Worm (Caenorhabditis elegans) whole organism, L4 larva: ENCODE measurements around the gene Y57G11B.2.

Experiments used
- D1046.2 ChIP-seq: fragments of 200-800 bp; sonication (Bioruptor generic); IDR thresholded peaks from 2 replicates; pipeline ENCODE4 v1.3.6; 2022; ENCODE audit warnings: missing genetic modification characterization, missing compliant biosample characterization
- F26F4.8 ChIP-seq: fragments of 200-800 bp; sonication (Bioruptor generic); conservative IDR thresholded peaks from 2 replicates; pipeline ENCODE4 v1.3.6; 2022; ENCODE audit warnings: missing genetic modification characterization, missing compliant biosample characterization
- F37D6.2 ChIP-seq: sonication (generic microtip); optimal IDR thresholded peaks from 2 replicates; lab custom pipeline; 2016; ENCODE audit warnings: mild to moderate bottlenecking, missing genetic modification characterization, missing compliant biosample characterization
- R02D3.7 ChIP-seq: fragments of 150-350 bp; sonication (generic microtip); optimal IDR thresholded peaks from 3 replicates; lab custom pipeline; 2014; ENCODE audit warnings: missing biosample characterization, missing genetic modification characterization
- Y48G9A.11 ChIP-seq: fragments of 200-800 bp; sonication (Bioruptor generic); IDR thresholded peaks from 2 replicates; pipeline ENCODE4 v1.3.6; 2022; ENCODE audit warnings: missing genetic modification reagents, missing genetic modification characterization, missing compliant biosample characterization
- aha-1 ChIP-seq: fragments of 150-350 bp; peaks from one replicate; lab custom pipeline; 2014; ENCODE audit warnings: missing biosample characterization, missing genetic modification characterization
- ama-1 ChIP-seq: fragments of 150-350 bp; optimal IDR thresholded peaks from 2 replicates; lab custom pipeline; 2014; ENCODE audit warnings: inconsistent platforms, mixed read lengths
- ceh-28 ChIP-seq: fragments of 150-350 bp; optimal IDR thresholded peaks from 2 replicates; lab custom pipeline; 2014; ENCODE audit warnings: missing biosample characterization, missing genetic modification reagents, missing genetic modification characterization
- ceh-62 ChIP-seq: sonication (generic microtip); optimal IDR thresholded peaks from 2 replicates; lab custom pipeline; 2017; ENCODE audit warnings: missing biosample characterization, missing genetic modification characterization
- ces-1 ChIP-seq: fragments of 150-350 bp; sonication (generic microtip); optimal IDR thresholded peaks from 4 replicates; lab custom pipeline; 2014; ENCODE audit warnings: missing biosample characterization, missing genetic modification reagents, missing genetic modification characterization
- daf-16 ChIP-seq, 3 experiments: sonication (generic microtip); optimal IDR thresholded peaks; 2 replicates each; lab custom pipeline; 2016 to 2017; ENCODE audit warnings: missing genetic modification characterization in 3 of 3, missing genetic modification reagents in 3 of 3, mild to moderate bottlenecking in 2 of 3, missing compliant biosample characterization in 2 of 3, missing biosample characterization in 1 of 3, moderate library complexity in 1 of 3
- dmd-6 ChIP-seq: fragments of 200-800 bp; sonication (Bioruptor generic); IDR thresholded peaks from 2 replicates; pipeline ENCODE4 v1.3.6; 2022; ENCODE audit warnings: missing genetic modification reagents, missing genetic modification characterization, missing compliant biosample characterization
- dpl-1 ChIP-seq: fragments of 150-350 bp; optimal IDR thresholded peaks from 2 replicates; lab custom pipeline; 2014; ENCODE audit warnings: missing biosample characterization, missing genetic modification reagents, missing genetic modification characterization
- dve-1 ChIP-seq: sonication (generic microtip); optimal IDR thresholded peaks from 2 replicates; lab custom pipeline; 2017; ENCODE audit warnings: antibody characterized with exemption, mild to moderate bottlenecking, missing genetic modification characterization, missing compliant biosample characterization; ENCODE audit not compliant: insufficient read depth
- gei-8 ChIP-seq: fragments of 200-800 bp; sonication (Bioruptor generic); optimal IDR thresholded peaks from 2 replicates; lab custom pipeline; 2018; ENCODE audit warnings: mild to moderate bottlenecking, missing genetic modification characterization, missing compliant biosample characterization
- hif-1 ChIP-seq, 2 experiments: sonication (generic microtip); optimal IDR thresholded peaks; 2 replicates each; lab custom pipeline; 2016 to 2017; ENCODE audit warnings: missing compliant biosample characterization in 2 of 2, missing genetic modification characterization in 2 of 2, missing genetic modification reagents in 2 of 2, missing genotype in 2 of 2, mild to moderate bottlenecking in 1 of 2
- hlh-11 ChIP-seq: fragments of 200-800 bp; sonication (Bioruptor generic); optimal IDR thresholded peaks from 2 replicates; lab custom pipeline; 2018; ENCODE audit warnings: mild to moderate bottlenecking, missing genetic modification characterization, missing compliant biosample characterization
- hlh-30 ChIP-seq: sonication (generic microtip); optimal IDR thresholded peaks from 2 replicates; lab custom pipeline; 2017; ENCODE audit warnings: antibody characterized with exemption, mild to moderate bottlenecking, missing genetic modification characterization, missing compliant biosample characterization; ENCODE audit not compliant: insufficient read depth
- lin-29 ChIP-seq: fragments of 200-800 bp; sonication (Bioruptor generic); IDR thresholded peaks from 2 replicates; pipeline ENCODE4 v1.3.6; 2022; ENCODE audit warnings: missing genetic modification reagents, missing genetic modification characterization, missing compliant biosample characterization
- lsy-2 ChIP-seq, 2 experiments: fragments of 150-350 bp in 1 of 2; sonication (generic microtip) in 1 of 2; optimal IDR thresholded peaks; 2 replicates each; lab custom pipeline; 2014 to 2017; ENCODE audit warnings: missing biosample characterization in 2 of 2, missing genetic modification characterization in 2 of 2
- madf-5 ChIP-seq, 2 experiments: fragments of 200-800 bp; sonication (Bioruptor generic); IDR thresholded peaks; 2 replicates each; pipeline ENCODE4 v1.3.6; 2022; ENCODE audit warnings: missing compliant biosample characterization in 2 of 2, missing genetic modification characterization in 2 of 2
- mdl-1 ChIP-seq, 2 experiments: fragments of 150-350 bp in 1 of 2; sonication (generic microtip) in 1 of 2; optimal IDR thresholded peaks; 2 replicates each; lab custom pipeline; 2014 to 2017; ENCODE audit warnings: missing biosample characterization in 2 of 2, missing genetic modification characterization in 2 of 2
- mdt-29 ChIP-seq: fragments of 200-800 bp; sonication (Bioruptor generic); IDR thresholded peaks from 2 replicates; pipeline ENCODE4 v1.3.6; 2022; ENCODE audit warnings: missing genetic modification reagents, missing genetic modification characterization, missing compliant biosample characterization
- mep-1 ChIP-seq: fragments of 150-350 bp; sonication (generic microtip); optimal IDR thresholded peaks from 3 replicates; lab custom pipeline; 2014; ENCODE audit warnings: missing biosample characterization, missing genetic modification characterization
- mes-2 ChIP-seq: sonication (generic microtip); optimal IDR thresholded peaks from 2 replicates; lab custom pipeline; 2016; ENCODE audit warnings: missing genotype, mild to moderate bottlenecking, missing genetic modification characterization, missing compliant biosample characterization; ENCODE audit not compliant: poor library complexity, severe bottlenecking
- nhr-11 ChIP-seq: fragments of 150-350 bp; optimal IDR thresholded peaks from 2 replicates; lab custom pipeline; 2014; ENCODE audit warnings: missing biosample characterization, missing genetic modification characterization
- nhr-237 ChIP-seq: sonication (generic microtip); optimal IDR thresholded peaks from 2 replicates; lab custom pipeline; 2017; ENCODE audit warnings: missing biosample characterization, missing genetic modification characterization
- nhr-28 ChIP-seq: fragments of 150-350 bp; optimal IDR thresholded peaks from 2 replicates; lab custom pipeline; 2014; ENCODE audit warnings: missing biosample characterization, missing genetic modification characterization
- nhr-77 ChIP-seq: fragments of 150-350 bp; optimal IDR thresholded peaks from 2 replicates; lab custom pipeline; 2014; ENCODE audit warnings: missing biosample characterization, missing genetic modification characterization
- pha-4 ChIP-seq, 2 experiments: fragments of 150-350 bp in 1 of 2; fragments of 200-800 bp in 1 of 2; sonication (Bioruptor generic) in 1 of 2; IDR thresholded peaks in 1 of 2; optimal IDR thresholded peaks in 1 of 2; 2 replicates each; pipeline versions ENCODE4 v1.3.6 to Lab custom; 2014 to 2022; ENCODE audit warnings: missing genetic modification characterization in 2 of 2, missing genetic modification reagents in 2 of 2, missing biosample characterization in 1 of 2, missing compliant biosample characterization in 1 of 2
- rbr-2 ChIP-seq: sonication (generic microtip); optimal IDR thresholded peaks from 2 replicates; lab custom pipeline; 2016; ENCODE audit warnings: missing genotype, missing genetic modification characterization, missing compliant biosample characterization
- snpc-1.2 ChIP-seq: fragments of 200-800 bp; sonication (Bioruptor generic); IDR thresholded peaks from 2 replicates; pipeline ENCODE4 v1.3.6; 2022; ENCODE audit warnings: missing genetic modification reagents, missing genetic modification characterization, missing compliant biosample characterization
- spr-1 ChIP-seq: sonication (generic microtip); optimal IDR thresholded peaks from 2 replicates; lab custom pipeline; 2016; ENCODE audit warnings: mild to moderate bottlenecking, missing genetic modification characterization, missing compliant biosample characterization
- tag-97 ChIP-seq: fragments of 200-800 bp; sonication (Bioruptor generic); IDR thresholded peaks from 2 replicates; pipeline ENCODE4 v1.3.6; 2022; ENCODE audit warnings: missing genetic modification characterization, missing compliant biosample characterization
- unc-62 ChIP-seq, 3 experiments: fragments of 150-350 bp in 1 of 3; sonication (generic microtip); optimal IDR thresholded peaks in 2 of 3; peaks in 1 of 3; 1 replicate in 1 of 3; 2 replicates in 2 of 3; lab custom pipeline; 2014 to 2017; ENCODE audit warnings: missing biosample characterization in 3 of 3, missing genetic modification characterization in 3 of 3, missing genetic modification reagents in 3 of 3, missing genotype in 1 of 3
- zag-1 ChIP-seq: fragments of 150-350 bp; optimal IDR thresholded peaks from 2 replicates; lab custom pipeline; 2014; ENCODE audit warnings: missing biosample characterization, missing genetic modification characterization

Y57G11B.2 gene

ce11 chrIV:14599321-14599720 is 34.2 kb downstream of the Y57G11B.2 start:
- 0 out of 2 replicates have a peak, but pooled peaks have one; percentile 9 for TF ChIP-seq snpc-1.2
- no peak for TF ChIP-seq spr-1
- no peak for TF ChIP-seq ceh-28 (tag; lab: Kevin White, UChicago)
- TF ChIP-seq mes-2 (tag; lab: Kevin White, UChicago), result no peak

ce11 chrIV:14603022-14603421 is 37.9 kb downstream of the Y57G11B.2 start:
- TF ChIP-seq dmd-6, result peak; percentile 22; the same call in 1 of the 2 replicates
- no peak for TF ChIP-seq madf-5 (GFP tag; IDR thresholded peaks at IDR 0.05; lab: Robert Waterston, UW)
- peak in 1 of 2 experiments; percentile 78 for TF ChIP-seq unc-62 (GFP tag; optimal IDR thresholded peaks at IDR 0.05 in 1 of 2; lab: Kevin White, UChicago)
- TF ChIP-seq unc-62 (tag; optimal IDR thresholded peaks at IDR 0.05; lab: Kevin White, UChicago), result no peak
- no peak for TF ChIP-seq ces-1 (GFP tag; lab: Kevin White, UChicago)

DNA sequence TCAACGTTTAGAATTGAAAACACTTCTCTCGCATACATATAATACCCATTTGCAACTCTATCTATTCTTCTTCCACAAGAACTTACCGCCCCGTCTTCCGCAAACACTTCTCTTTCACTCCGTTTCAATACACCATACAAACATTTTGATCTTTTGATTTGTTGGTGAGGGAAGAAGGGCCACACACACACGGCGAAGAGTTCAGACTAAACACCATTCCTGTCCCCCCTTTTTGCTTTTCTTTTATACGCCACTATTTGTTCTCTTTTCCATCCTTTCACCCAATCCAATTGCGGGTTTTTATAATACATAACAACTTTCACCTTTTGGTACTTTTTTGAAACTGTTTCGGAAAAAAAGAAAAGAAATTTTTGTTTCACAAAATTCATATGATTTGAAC is 40.0 kb downstream of the Y57G11B.2 start:
- no peak for TF ChIP-seq pha-4 (GFP tag; IDR thresholded peaks at IDR 0.05; lab: Robert Waterston, UW)
- no peak for TF ChIP-seq pha-4 (tag; optimal IDR thresholded peaks at IDR 0.05; lab: Kevin White, UChicago)
- TF ChIP-seq F37D6.2 (tag; lab: Kevin White, UChicago), result no peak
- peak; percentile 33 for TF ChIP-seq dve-1 (tag; lab: Kevin White, UChicago)
- TF ChIP-seq unc-62 (GFP tag; optimal IDR thresholded peaks at IDR 0.05 in 1 of 2; lab: Kevin White, UChicago), result peak in 1 of 2 experiments; percentile 74
- TF ChIP-seq unc-62 (tag; optimal IDR thresholded peaks at IDR 0.05; lab: Kevin White, UChicago), result no peak
- no peak for TF ChIP-seq R02D3.7 (tag; lab: Kevin White, UChicago)
- no peak for TF ChIP-seq Y48G9A.11 (GFP tag; lab: Robert Waterston, UW)
- TF ChIP-seq nhr-77 (tag; lab: Kevin White, UChicago), result no peak
- TF ChIP-seq tag-97 (GFP tag; lab: Robert Waterston, UW), result no peak
- TF ChIP-seq ceh-62, result no peak
- no peak for TF ChIP-seq nhr-28
- TF ChIP-seq mdt-29 (GFP tag; lab: Robert Waterston, UW), result no peak
- no peak for TF ChIP-seq F26F4.8 (GFP tag; lab: Robert Waterston, UW)
- TF ChIP-seq gei-8 (GFP tag; lab: Kevin White, UChicago), result no peak
- no peak for TF ChIP-seq zag-1 (tag; lab: Kevin White, UChicago)
- no peak for TF ChIP-seq rbr-2 (tag; lab: Kevin White, UChicago)
- peak; percentile 83 for TF ChIP-seq aha-1 (tag; lab: Kevin White, UChicago)

ce11 chrIV:14606469-14606868 is 41.3 kb downstream of the Y57G11B.2 start:
- TF ChIP-seq daf-16 (GFP tag; optimal IDR thresholded peaks at IDR 0.05; lab: Kevin White, UChicago), result no peak
- peak; percentile 27 for TF ChIP-seq daf-16 (tag; optimal IDR thresholded peaks at IDR 0.05; lab: Kevin White, UChicago)
- TF ChIP-seq D1046.2 (GFP tag; lab: Robert Waterston, UW), result no peak
- TF ChIP-seq aha-1 (tag; lab: Kevin White, UChicago), result peak; percentile 62
- peak; percentile 48; the same call in 1 of the 2 replicates for TF ChIP-seq dmd-6
- TF ChIP-seq hif-1 (tag; optimal IDR thresholded peaks at IDR 0.05; lab: Kevin White, UChicago), result peak in 1 of 2 experiments; percentile 84
- TF ChIP-seq mdl-1 (tag; optimal IDR thresholded peaks at IDR 0.05; lab: Kevin White, UChicago), result peak; percentile 12 to 39
- no peak for TF ChIP-seq dpl-1 (GFP tag; lab: Kevin White, UChicago)
- TF ChIP-seq ama-1 (lab: Kevin White, UChicago), result no peak
- TF ChIP-seq dve-1 (tag; lab: Kevin White, UChicago), result peak; percentile 16
- TF ChIP-seq lin-29 (GFP tag; lab: Robert Waterston, UW), result no peak
- TF ChIP-seq nhr-11 (tag; lab: Kevin White, UChicago), result peak; percentile 60
- no peak for TF ChIP-seq nhr-237 (tag; lab: Kevin White, UChicago)
- peak in 1 of 2 experiments; percentile 31 for TF ChIP-seq lsy-2 (tag; optimal IDR thresholded peaks at IDR 0.05; lab: Kevin White, UChicago)
- peak; percentile 7 for TF ChIP-seq mep-1
- peak; percentile 53 for TF ChIP-seq hlh-11
- TF ChIP-seq hlh-30, result peak; percentile 40
